Fruit fly (Drosophila melanogaster) whole organism: ENCODE measurements around the gene Cap-H2.

Experiments
- Dll ChIP-seq: fragments of >200 bp; optimal IDR thresholded peaks from 2 replicates; lab custom pipeline; 2017
- EcR ChIP-seq, 2 experiments: fragments of >200 bp; optimal IDR thresholded peaks; 2 replicates each; lab custom pipeline; 2017; ENCODE audit warnings: missing biosample characterization in 2 of 2, missing genetic modification characterization in 2 of 2, missing genetic modification reagents in 2 of 2
- pan ChIP-seq: fragments of >200 bp; optimal IDR thresholded peaks from 2 replicates; lab custom pipeline; 2017
- psq ChIP-seq: fragments of >200 bp; optimal IDR thresholded peaks from 2 replicates; lab custom pipeline; 2017

dm6 chr3R:10779269-10779668 lies 18.2 kb downstream of the Cap-H2 start, which contains the start of gene Desi:
- TF ChIP-seq pan (lab: Kevin White, UChicago) (no peak), Dll (lab: Kevin White, UChicago) (no peak), psq (lab: Kevin White, UChicago) (no peak), EcR (GFP tag; optimal IDR thresholded peaks at IDR 0.05; lab: Kevin White, UChicago) (no peak)
